Worm (Caenorhabditis elegans) whole organism, young adult: ENCODE measurements around the gene droe-4.

Experiments
- B0261.1 ChIP-seq: sonication (generic microtip); optimal IDR thresholded peaks from 2 replicates; lab custom pipeline; 2016; ENCODE audit warnings: mild to moderate bottlenecking, missing genetic modification characterization, moderate library complexity, missing compliant biosample characterization
- B0336.3 ChIP-seq: fragments of 200-800 bp; sonication (Bioruptor generic); IDR thresholded peaks from 2 replicates; pipeline ENCODE4 v1.3.6; 2022; ENCODE audit warnings: missing genetic modification characterization, missing compliant biosample characterization
- C17E4.6 ChIP-seq: fragments of 200-800 bp; sonication (Bioruptor generic); IDR thresholded peaks from 2 replicates; pipeline ENCODE4 v1.3.6; 2022; ENCODE audit warnings: missing genetic modification reagents, missing genetic modification characterization, missing compliant biosample characterization
- F23B12.7 ChIP-seq: sonication (generic microtip); optimal IDR thresholded peaks from 2 replicates; lab custom pipeline; 2017; ENCODE audit warnings: missing genetic modification characterization, mild to moderate bottlenecking, missing compliant biosample characterization, antibody characterized with exemption, moderate library complexity; ENCODE audit not compliant: insufficient read depth
- T07F8.4 ChIP-seq: sonication (generic microtip); optimal IDR thresholded peaks from 2 replicates; lab custom pipeline; 2016; ENCODE audit warnings: mild to moderate bottlenecking, missing genetic modification characterization, moderate library complexity, missing compliant biosample characterization
- Y79H2A.3 ChIP-seq: fragments of 200-800 bp; sonication (Bioruptor generic); conservative IDR thresholded peaks from 2 replicates; pipeline ENCODE4 v1.3.6; 2022; ENCODE audit warnings: missing genetic modification reagents, missing genetic modification characterization, missing compliant biosample characterization
- ZK185.1 ChIP-seq: sonication (generic microtip); optimal IDR thresholded peaks from 2 replicates; lab custom pipeline; 2016; ENCODE audit warnings: mild to moderate bottlenecking, missing genetic modification characterization, missing compliant biosample characterization; ENCODE audit not compliant: poor library complexity, severe bottlenecking
- akir-1 ChIP-seq: fragments of 200-800 bp; sonication (Bioruptor generic); optimal IDR thresholded peaks from 2 replicates; lab custom pipeline; 2018; ENCODE audit warnings: mild to moderate bottlenecking, missing genetic modification characterization, moderate library complexity, missing compliant biosample characterization
- ama-1 ChIP-seq, 3 experiments: fragments of 150-350 bp in 1 of 3; sonication (generic microtip) in 2 of 3; optimal IDR thresholded peaks; 2 replicates each; lab custom pipeline; 2014 to 2018; ENCODE audit warnings: missing biosample characterization in 2 of 3, missing genetic modification characterization in 2 of 3, missing genetic modification reagents in 2 of 3
- atf-7 ChIP-seq: sonication (generic microtip); optimal IDR thresholded peaks from 2 replicates; lab custom pipeline; 2017; ENCODE audit warnings: mild to moderate bottlenecking, missing genetic modification characterization, missing compliant biosample characterization
- athp-1 ChIP-seq: sonication (generic microtip); optimal IDR thresholded peaks from 2 replicates; lab custom pipeline; 2017; ENCODE audit warnings: mild to moderate bottlenecking, missing genetic modification characterization, missing compliant biosample characterization
- attf-3 ChIP-seq: fragments of 200-800 bp; sonication (Bioruptor generic); conservative IDR thresholded peaks from 2 replicates; pipeline ENCODE4 v1.3.6; 2022; ENCODE audit warnings: missing genetic modification reagents, missing genetic modification characterization, missing compliant biosample characterization
- attf-5 ChIP-seq: fragments of 200-800 bp; sonication (Bioruptor generic); optimal IDR thresholded peaks from 2 replicates; lab custom pipeline; 2018; ENCODE audit warnings: mild to moderate bottlenecking, missing genetic modification characterization, missing compliant biosample characterization
- attf-6 ChIP-seq: fragments of 200-800 bp; sonication (Bioruptor generic); IDR thresholded peaks from 2 replicates; pipeline ENCODE4 v1.3.6; 2022; ENCODE audit warnings: missing genetic modification reagents, missing genetic modification characterization, missing compliant biosample characterization
- bed-2 ChIP-seq: fragments of 200-800 bp; sonication (Bioruptor generic); IDR thresholded peaks from 2 replicates; pipeline ENCODE4 v1.3.6; 2022; ENCODE audit warnings: missing genetic modification reagents, missing genetic modification characterization, missing compliant biosample characterization
- ets-4 ChIP-seq: fragments of 200-800 bp; sonication (Bioruptor generic); optimal IDR thresholded peaks from 2 replicates; lab custom pipeline; 2018; ENCODE audit warnings: mild to moderate bottlenecking, missing genetic modification characterization, missing compliant biosample characterization
- fkh-3 ChIP-seq: sonication (generic microtip); optimal IDR thresholded peaks from 2 replicates; lab custom pipeline; 2016; ENCODE audit warnings: mild to moderate bottlenecking, missing genetic modification characterization, missing compliant biosample characterization
- gei-17 ChIP-seq: fragments of 200-800 bp; sonication (Bioruptor generic); optimal IDR thresholded peaks from 2 replicates; lab custom pipeline; 2018; ENCODE audit warnings: mild to moderate bottlenecking, missing genetic modification characterization, missing compliant biosample characterization
- hlh-26 ChIP-seq: fragments of 200-800 bp; sonication (Bioruptor generic); conservative IDR thresholded peaks from 2 replicates; pipeline ENCODE4 v1.3.6; 2022; ENCODE audit warnings: missing genetic modification reagents, missing genetic modification characterization, missing compliant biosample characterization
- hmg-1.2 ChIP-seq: fragments of 200-800 bp; sonication (Bioruptor generic); IDR thresholded peaks from 2 replicates; pipeline ENCODE4 v1.3.6; 2022; ENCODE audit warnings: missing genetic modification reagents, missing genetic modification characterization, missing compliant biosample characterization
- hrde-1 ChIP-seq: sonication (generic microtip); optimal IDR thresholded peaks from 2 replicates; lab custom pipeline; 2016; ENCODE audit warnings: missing genetic modification characterization, mild to moderate bottlenecking, missing compliant biosample characterization, moderate library complexity, missing genotype, missing genetic modification reagents, borderline replicate concordance
- lin-26 ChIP-seq: fragments of 200-800 bp; sonication (Bioruptor generic); IDR thresholded peaks from 2 replicates; pipeline ENCODE4 v1.3.6; 2022; ENCODE audit warnings: missing genetic modification reagents, missing genetic modification characterization, missing compliant biosample characterization
- madf-10 ChIP-seq: sonication (generic microtip); optimal IDR thresholded peaks from 2 replicates; lab custom pipeline; 2016; ENCODE audit warnings: mild to moderate bottlenecking, missing genetic modification characterization, missing compliant biosample characterization
- madf-3 ChIP-seq: fragments of 200-800 bp; sonication (Bioruptor generic); IDR thresholded peaks from 2 replicates; pipeline ENCODE4 v1.3.6; 2022; ENCODE audit warnings: missing genetic modification reagents, missing genetic modification characterization, missing compliant biosample characterization
- madf-6 ChIP-seq: fragments of 200-800 bp; sonication (Bioruptor generic); IDR thresholded peaks from 2 replicates; pipeline ENCODE4 v1.3.6; 2022; ENCODE audit warnings: missing genetic modification reagents, missing genetic modification characterization, missing compliant biosample characterization
- madf-8 ChIP-seq: fragments of 200-800 bp; sonication (Bioruptor generic); conservative IDR thresholded peaks from 2 replicates; pipeline ENCODE4 v1.3.6; 2022; ENCODE audit warnings: missing genetic modification reagents, missing genetic modification characterization, missing compliant biosample characterization
- mcd-1 ChIP-seq: fragments of 200-800 bp; sonication (Bioruptor generic); IDR thresholded peaks from 2 replicates; pipeline ENCODE4 v1.3.6; 2022; ENCODE audit warnings: missing genetic modification reagents, missing genetic modification characterization, missing compliant biosample characterization
- mel-28 ChIP-seq: sonication (generic microtip); optimal IDR thresholded peaks from 2 replicates; lab custom pipeline; 2016; ENCODE audit warnings: borderline replicate concordance, mild to moderate bottlenecking, missing genetic modification characterization, missing compliant biosample characterization
- mes-4 ChIP-seq: sonication (generic microtip); optimal IDR thresholded peaks from 2 replicates; lab custom pipeline; 2016; ENCODE audit warnings: missing genotype, missing genetic modification characterization, missing compliant biosample characterization
- mxl-1 ChIP-seq: sonication (generic microtip); optimal IDR thresholded peaks from 2 replicates; lab custom pipeline; 2016; ENCODE audit warnings: missing genetic modification characterization, missing compliant biosample characterization
- nhr-27 ChIP-seq: fragments of 200-800 bp; sonication (Bioruptor generic); optimal IDR thresholded peaks from 2 replicates; lab custom pipeline; 2018; ENCODE audit warnings: mild to moderate bottlenecking, missing genetic modification characterization, moderate library complexity, missing compliant biosample characterization
- nhr-80 ChIP-seq: sonication (generic microtip); optimal IDR thresholded peaks from 2 replicates; lab custom pipeline; 2016; ENCODE audit warnings: missing genetic modification characterization, missing compliant biosample characterization
- rcor-1 ChIP-seq: fragments of 200-800 bp; sonication (Bioruptor generic); IDR thresholded peaks from 2 replicates; pipeline ENCODE4 v1.3.6; 2022; ENCODE audit warnings: missing genetic modification reagents, missing genetic modification characterization, missing compliant biosample characterization
- rec-8 ChIP-seq, 2 experiments: sonication (generic microtip); optimal IDR thresholded peaks; 2 replicates each; lab custom pipeline; 2016; ENCODE audit warnings: mild to moderate bottlenecking in 2 of 2, missing genetic modification characterization in 2 of 2, missing genetic modification reagents in 2 of 2, missing genotype in 2 of 2, missing biosample characterization in 1 of 2, missing compliant biosample characterization in 1 of 2, moderate library complexity in 1 of 2
- sea-2 ChIP-seq: fragments of 200-800 bp; sonication (Bioruptor generic); IDR thresholded peaks from 2 replicates; pipeline ENCODE4 v1.3.6; 2022; ENCODE audit warnings: missing genetic modification characterization, missing compliant biosample characterization
- snpc-1.1 ChIP-seq: sonication (generic microtip); optimal IDR thresholded peaks from 2 replicates; lab custom pipeline; 2017; ENCODE audit warnings: missing genetic modification characterization, mild to moderate bottlenecking, missing compliant biosample characterization, antibody characterized with exemption, moderate library complexity, missing genotype, missing genetic modification reagents; ENCODE audit not compliant: insufficient read depth
- snpc-1.3 ChIP-seq: sonication (generic microtip); optimal IDR thresholded peaks from 2 replicates; lab custom pipeline; 2017; ENCODE audit warnings: missing genetic modification characterization, mild to moderate bottlenecking, missing compliant biosample characterization, antibody characterized with exemption, moderate library complexity, missing genotype, missing genetic modification reagents; ENCODE audit not compliant: insufficient read depth
- tbx-9 ChIP-seq: sonication (generic microtip); optimal IDR thresholded peaks from 2 replicates; lab custom pipeline; 2016; ENCODE audit warnings: borderline replicate concordance, missing genetic modification characterization, inconsistent platforms, missing compliant biosample characterization
- xnd-1 ChIP-seq: sonication (generic microtip); optimal IDR thresholded peaks from 2 replicates; lab custom pipeline; 2016; ENCODE audit warnings: missing genotype, missing genetic modification reagents, missing genetic modification characterization, missing compliant biosample characterization
- ztf-3 ChIP-seq: fragments of 200-800 bp; sonication (Bioruptor generic); optimal IDR thresholded peaks from 2 replicates; lab custom pipeline; 2018; ENCODE audit warnings: mild to moderate bottlenecking, missing genetic modification characterization, missing compliant biosample characterization

droe-4 gene

ce11 chrV:14028256-14028743, 35.8 kb downstream of the droe-4 start (continued):
- TF ChIP-seq xnd-1 (tag; lab: Kevin White, UChicago) = peak; percentile 42
- TF ChIP-seq ztf-3 = no peak
- no peak for TF ChIP-seq hlh-26 (GFP tag; lab: Robert Waterston, UW)
- TF ChIP-seq T07F8.4 = no peak
- peak; percentile 6 for TF ChIP-seq mes-4
- peak; percentile 43 for TF ChIP-seq ets-4 (GFP tag; lab: Kevin White, UChicago)
- TF ChIP-seq snpc-1.1 (tag; lab: Kevin White, UChicago) = peak; percentile 92
- TF ChIP-seq C17E4.6 = peak; percentile 74
- TF ChIP-seq mel-28 = no peak
- TF ChIP-seq akir-1 = no peak
- TF ChIP-seq lin-26 (GFP tag; lab: Robert Waterston, UW) = peak; percentile 80
- TF ChIP-seq athp-1 = no peak
- TF ChIP-seq rec-8 (tag; optimal IDR thresholded peaks at IDR 0.05; lab: Kevin White, UChicago) = peak; percentile 3 to 44
- TF ChIP-seq ZK185.1 = no peak
- TF ChIP-seq nhr-80 (tag; lab: Kevin White, UChicago) = peak; percentile 34
- peak; percentile 94 for TF ChIP-seq attf-6 (GFP tag; lab: Robert Waterston, UW)
- TF ChIP-seq madf-8 (GFP tag; lab: Robert Waterston, UW) = peak; percentile 44
- TF ChIP-seq nhr-27 (tag; lab: Kevin White, UChicago) = no peak
- peak; percentile 16 for TF ChIP-seq F23B12.7 (tag; lab: Kevin White, UChicago)
- no peak for TF ChIP-seq fkh-3
- TF ChIP-seq ama-1 (optimal IDR thresholded peaks at IDR 0.05; lab: Kevin White, UChicago) = peak; percentile 84
- TF ChIP-seq ama-1 (GFP tag; optimal IDR thresholded peaks at IDR 0.05; lab: Kevin White, UChicago) = no peak
- no peak for TF ChIP-seq bed-2 (GFP tag; lab: Robert Waterston, UW)
- no peak for TF ChIP-seq gei-17 (GFP tag; lab: Kevin White, UChicago)
- peak; percentile 67 for TF ChIP-seq madf-10 (tag; lab: Kevin White, UChicago)
- TF ChIP-seq sea-2 (GFP tag; lab: Robert Waterston, UW) = no peak
- peak; percentile 20 for TF ChIP-seq B0261.1 (tag; lab: Kevin White, UChicago)
- no peak for TF ChIP-seq tbx-9
- no peak for TF ChIP-seq Y79H2A.3 (GFP tag; lab: Robert Waterston, UW)
- TF ChIP-seq madf-6 (GFP tag; lab: Robert Waterston, UW) = peak; percentile 81
- peak; percentile 86 for TF ChIP-seq mcd-1 (GFP tag; lab: Robert Waterston, UW)
- TF ChIP-seq madf-3 = no peak
- TF ChIP-seq hrde-1 (tag; lab: Kevin White, UChicago) = peak; percentile 84
- TF ChIP-seq hmg-1.2 (GFP tag; lab: Robert Waterston, UW) = peak; percentile 97
- TF ChIP-seq atf-7 (tag; lab: Kevin White, UChicago) = peak; percentile 26
- TF ChIP-seq attf-3 (GFP tag; lab: Robert Waterston, UW) = no peak
- TF ChIP-seq attf-5 = no peak
- peak; percentile 89 for TF ChIP-seq rcor-1 (GFP tag; lab: Robert Waterston, UW)
- peak; percentile 94 for TF ChIP-seq B0336.3
- TF ChIP-seq mxl-1 (tag; lab: Kevin White, UChicago) = no peak
- TF ChIP-seq snpc-1.3 (tag; lab: Kevin White, UChicago) = peak; percentile 22
